Worm (Caenorhabditis elegans) whole organism, L3 larva: ENCODE results near the gene F47E1.4.

ENCODE experiments used
- R02D3.7 ChIP-seq: fragments of 150-350 bp; optimal IDR thresholded peaks from 2 replicates; lab custom pipeline; 2014; ENCODE audit warnings: missing biosample characterization, missing genetic modification characterization
- ZK546.5 ChIP-seq: sonication (generic microtip); optimal IDR thresholded peaks from 2 replicates; lab custom pipeline; 2017; ENCODE audit warnings: missing biosample characterization, missing genetic modification characterization
- ama-1 ChIP-seq: fragments of 150-350 bp; optimal IDR thresholded peaks from 2 replicates; lab custom pipeline; 2018
- ceh-16 ChIP-seq: sonication (generic microtip); optimal IDR thresholded peaks from 2 replicates; lab custom pipeline; 2017; ENCODE audit warnings: missing biosample characterization, missing genetic modification characterization
- ceh-28 ChIP-seq: fragments of 150-350 bp; optimal IDR thresholded peaks from 2 replicates; lab custom pipeline; 2014; ENCODE audit warnings: missing biosample characterization, missing genetic modification reagents, missing genetic modification characterization
- ceh-9 ChIP-seq: sonication (generic microtip); optimal IDR thresholded peaks from 2 replicates; lab custom pipeline; 2018; ENCODE audit warnings: missing biosample characterization, missing genetic modification characterization
- egl-27 ChIP-seq: sonication (generic microtip); optimal IDR thresholded peaks from 4 replicates; lab custom pipeline; 2017; ENCODE audit warnings: missing biosample characterization, missing genetic modification reagents, missing genetic modification characterization
- elt-1 ChIP-seq: fragments of 150-350 bp; optimal IDR thresholded peaks from 2 replicates; lab custom pipeline; 2014; ENCODE audit warnings: missing biosample characterization, missing genetic modification characterization
- elt-3 ChIP-seq, 3 experiments: fragments of 150-350 bp in 1 of 3; sonication (generic microtip) in 2 of 3; optimal IDR thresholded peaks; 2 replicates in 2 of 3; 4 replicates in 1 of 3; lab custom pipeline; 2014 to 2017; ENCODE audit warnings: missing biosample characterization in 3 of 3, missing genetic modification characterization in 3 of 3
- eor-1 ChIP-seq, 2 experiments: fragments of 150-350 bp; optimal IDR thresholded peaks; 2 replicates each; lab custom pipeline; 2014 to 2018; ENCODE audit warnings: missing biosample characterization in 2 of 2, missing genetic modification characterization in 2 of 2
- fkh-10 ChIP-seq: sonication (generic microtip); optimal IDR thresholded peaks from 2 replicates; lab custom pipeline; 2017; ENCODE audit warnings: missing biosample characterization, missing genetic modification reagents, missing genetic modification characterization
- fkh-2 ChIP-seq: fragments of 150-350 bp; optimal IDR thresholded peaks from 2 replicates; lab custom pipeline; 2014; ENCODE audit warnings: missing biosample characterization, missing genetic modification reagents, missing genetic modification characterization
- fos-1 ChIP-seq: fragments of 150-350 bp; optimal IDR thresholded peaks from 2 replicates; lab custom pipeline; 2014; ENCODE audit warnings: missing biosample characterization, missing genetic modification characterization
- hmg-11 ChIP-seq: sonication (generic microtip); optimal IDR thresholded peaks from 2 replicates; lab custom pipeline; 2016; ENCODE audit warnings: missing genetic modification characterization, missing compliant biosample characterization
- jun-1 ChIP-seq: fragments of 150-350 bp; optimal IDR thresholded peaks from 2 replicates; lab custom pipeline; 2014; ENCODE audit warnings: missing biosample characterization, missing genetic modification reagents, missing genetic modification characterization
- lin-15B ChIP-seq: fragments of 150-350 bp; optimal IDR thresholded peaks from 2 replicates; lab custom pipeline; 2014; ENCODE audit warnings: missing biosample characterization, missing genetic modification characterization
- lin-39 ChIP-seq: fragments of 150-350 bp; optimal IDR thresholded peaks from 2 replicates; lab custom pipeline; 2018; ENCODE audit warnings: missing biosample characterization, missing genetic modification reagents, missing genetic modification characterization
- mml-1 ChIP-seq: fragments of 150-350 bp; sonication (generic microtip); optimal IDR thresholded peaks from 3 replicates; lab custom pipeline; 2014; ENCODE audit warnings: missing biosample characterization, missing genetic modification characterization
- nfya-1 ChIP-seq: sonication (generic microtip); optimal IDR thresholded peaks from 2 replicates; lab custom pipeline; 2017; ENCODE audit warnings: missing genetic modification characterization, mild to moderate bottlenecking, missing compliant biosample characterization, antibody characterized with exemption, moderate library complexity; ENCODE audit not compliant: insufficient read depth
- nhr-11 ChIP-seq: fragments of 150-350 bp; optimal IDR thresholded peaks from 2 replicates; lab custom pipeline; 2014; ENCODE audit warnings: missing biosample characterization, missing genetic modification characterization
- nhr-12 ChIP-seq: fragments of 150-350 bp; optimal IDR thresholded peaks from 2 replicates; lab custom pipeline; 2014; ENCODE audit warnings: missing biosample characterization, missing genetic modification characterization
- nhr-23 ChIP-seq: fragments of 150-350 bp; optimal IDR thresholded peaks from 2 replicates; lab custom pipeline; 2014; ENCODE audit warnings: missing biosample characterization, missing genetic modification reagents, missing genetic modification characterization
- nhr-237 ChIP-seq: fragments of 150-350 bp; optimal IDR thresholded peaks from 2 replicates; lab custom pipeline; 2014; ENCODE audit warnings: missing biosample characterization, missing genetic modification characterization
- nhr-25 ChIP-seq: sonication (generic microtip); optimal IDR thresholded peaks from 2 replicates; lab custom pipeline; 2017; ENCODE audit warnings: missing biosample characterization, missing genetic modification characterization
- nhr-28 ChIP-seq: fragments of 150-350 bp; optimal IDR thresholded peaks from 2 replicates; lab custom pipeline; 2014; ENCODE audit warnings: missing biosample characterization, missing genetic modification characterization
- nhr-43 ChIP-seq: sonication (generic microtip); optimal IDR thresholded peaks from 2 replicates; lab custom pipeline; 2016; ENCODE audit warnings: mild to moderate bottlenecking, missing genetic modification characterization, missing compliant biosample characterization; ENCODE audit not compliant: poor library complexity, severe bottlenecking
- nhr-67 ChIP-seq: fragments of 150-350 bp; optimal IDR thresholded peaks from 2 replicates; lab custom pipeline; 2014; ENCODE audit warnings: missing biosample characterization, missing genetic modification characterization
- nhr-76 ChIP-seq: fragments of 150-350 bp; sonication (generic microtip); optimal IDR thresholded peaks from 5 replicates; lab custom pipeline; 2014; ENCODE audit warnings: missing biosample characterization, missing genetic modification characterization
- nhr-77 ChIP-seq: fragments of 150-350 bp; optimal IDR thresholded peaks from 2 replicates; lab custom pipeline; 2014; ENCODE audit warnings: missing biosample characterization, missing genetic modification characterization
- pha-4 ChIP-seq: fragments of 150-350 bp; optimal IDR thresholded peaks from 2 replicates; lab custom pipeline; 2014; ENCODE audit warnings: missing biosample characterization, missing genetic modification reagents, missing genetic modification characterization
- pqm-1 ChIP-seq: fragments of 150-350 bp; optimal IDR thresholded peaks from 2 replicates; lab custom pipeline; 2017; ENCODE audit warnings: missing biosample characterization, missing genetic modification characterization, inconsistent platforms
- sea-2 ChIP-seq: fragments of 150-350 bp; sonication (generic microtip); optimal IDR thresholded peaks from 4 replicates; lab custom pipeline; 2014; ENCODE audit warnings: missing biosample characterization, missing genetic modification reagents, missing genetic modification characterization
- snpc-4 ChIP-seq: fragments of 150-350 bp; optimal IDR thresholded peaks from 2 replicates; lab custom pipeline; 2014; ENCODE audit warnings: missing biosample characterization, missing genetic modification characterization
- tbx-2 ChIP-seq: sonication (generic microtip); optimal IDR thresholded peaks from 2 replicates; lab custom pipeline; 2016; ENCODE audit warnings: mild to moderate bottlenecking, missing genetic modification characterization, missing compliant biosample characterization
- unc-39 ChIP-seq: sonication (generic microtip); optimal IDR thresholded peaks from 4 replicates; lab custom pipeline; 2017; ENCODE audit warnings: missing biosample characterization, missing genetic modification characterization
- unc-62 ChIP-seq: fragments of 150-350 bp; sonication (generic microtip); optimal IDR thresholded peaks from 4 replicates; lab custom pipeline; 2014; ENCODE audit warnings: missing biosample characterization, missing genetic modification reagents, missing genetic modification characterization
- zag-1 ChIP-seq: fragments of 150-350 bp; optimal IDR thresholded peaks from 2 replicates; lab custom pipeline; 2014; ENCODE audit warnings: missing biosample characterization, missing genetic modification characterization
- ztf-11 ChIP-seq: fragments of 150-350 bp; optimal IDR thresholded peaks from 2 replicates; lab custom pipeline; 2014; ENCODE audit warnings: missing biosample characterization, missing genetic modification characterization
- ztf-4 ChIP-seq: fragments of 150-350 bp; optimal IDR thresholded peaks from 2 replicates; lab custom pipeline; 2014; ENCODE audit warnings: missing biosample characterization, missing genetic modification characterization

F47E1.4 gene

ce11 chrX:9105888-9106287 lies 43.3 kb downstream of the F47E1.4 start:
- TF ChIP-seq hmg-11 (tag; lab: Kevin White, UChicago) (no peak), ceh-9 (tag; lab: Kevin White, UChicago) (no peak), snpc-4 (tag; lab: Kevin White, UChicago) (no peak), fkh-2 (tag; lab: Kevin White, UChicago) (no peak), elt-1 (no peak), nhr-23 (tag; lab: Kevin White, UChicago) (no peak), ama-1 (lab: Kevin White, UChicago) (no peak), nhr-76 (tag; lab: Kevin White, UChicago) (no peak)

ce11 chrX:9107866-9108265 lies 45.2 kb downstream of the F47E1.4 start:
- no peak for TF ChIP-seq fkh-2 (tag; lab: Kevin White, UChicago)
- no peak for TF ChIP-seq nhr-67 (tag; lab: Kevin White, UChicago)
- no peak for TF ChIP-seq eor-1 (tag; optimal IDR thresholded peaks at IDR 0.05; lab: Kevin White, UChicago)
- TF ChIP-seq nhr-23 (tag; lab: Kevin White, UChicago): no peak
- no peak for TF ChIP-seq tbx-2 (tag; lab: Kevin White, UChicago)
- no peak for TF ChIP-seq nhr-77 (tag; lab: Kevin White, UChicago)
- TF ChIP-seq egl-27: no peak
- TF ChIP-seq fkh-10 (GFP tag; lab: Kevin White, UChicago): no peak
- no peak for TF ChIP-seq unc-62 (GFP tag; lab: Kevin White, UChicago)
- no peak for TF ChIP-seq ceh-9 (tag; lab: Kevin White, UChicago)
- no peak for TF ChIP-seq snpc-4 (tag; lab: Kevin White, UChicago)
- TF ChIP-seq nhr-25: no peak
- TF ChIP-seq nhr-28 (tag; lab: Kevin White, UChicago): no peak
- no peak for TF ChIP-seq ztf-4 (tag; lab: Kevin White, UChicago)
- no peak for TF ChIP-seq elt-3 (tag; optimal IDR thresholded peaks at IDR 0.05; lab: Kevin White, UChicago)
- TF ChIP-seq ceh-16 (tag; lab: Kevin White, UChicago): no peak

ce11 chrX:9111585-9111984 lies 49.0 kb downstream of the F47E1.4 start:
- TF ChIP-seq ztf-11 (no peak), nhr-25 (peak; percentile 80)

- no peak for TF ChIP-seq R02D3.7 (tag; lab: Kevin White, UChicago)
- no peak for TF ChIP-seq nhr-77 (tag; lab: Kevin White, UChicago)
- no peak for TF ChIP-seq nhr-76 (tag; lab: Kevin White, UChicago)
- no peak for TF ChIP-seq ZK546.5 (tag; lab: Kevin White, UChicago)
- TF ChIP-seq pqm-1: no peak
- no peak for TF ChIP-seq eor-1 (tag; optimal IDR thresholded peaks at IDR 0.05; lab: Kevin White, UChicago)
- TF ChIP-seq elt-3 (tag; optimal IDR thresholded peaks at IDR 0.05; lab: Kevin White, UChicago): no peak
- TF ChIP-seq ztf-11: no peak
- no peak for TF ChIP-seq snpc-4 (tag; lab: Kevin White, UChicago)
- no peak for TF ChIP-seq nhr-43 (tag; lab: Kevin White, UChicago)
- no peak for TF ChIP-seq nhr-12
- TF ChIP-seq unc-62 (GFP tag; lab: Kevin White, UChicago): no peak
- TF ChIP-seq unc-39 (tag; lab: Kevin White, UChicago): no peak
- TF ChIP-seq lin-15B (tag; lab: Kevin White, UChicago): peak; percentile 84
- TF ChIP-seq nhr-25: peak; percentile 23
- TF ChIP-seq nfya-1: peak; percentile 78
- TF ChIP-seq jun-1 (tag; lab: Kevin White, UChicago): no peak
- TF ChIP-seq hmg-11 (tag; lab: Kevin White, UChicago): peak; percentile 42
- TF ChIP-seq nhr-28 (tag; lab: Kevin White, UChicago): no peak
- TF ChIP-seq egl-27: no peak
- no peak for TF ChIP-seq fos-1
- TF ChIP-seq fkh-2 (tag; lab: Kevin White, UChicago): no peak
- TF ChIP-seq ceh-16 (tag; lab: Kevin White, UChicago): no peak
- TF ChIP-seq elt-1: no peak
- TF ChIP-seq sea-2 (GFP tag; lab: Kevin White, UChicago): no peak
- peak; percentile 62 for TF ChIP-seq pha-4
- no peak for TF ChIP-seq nhr-11 (tag; lab: Kevin White, UChicago)
- no peak for TF ChIP-seq zag-1 (tag; lab: Kevin White, UChicago)
- no peak for TF ChIP-seq ceh-28 (tag; lab: Kevin White, UChicago)
- no peak for TF ChIP-seq nhr-237 (tag; lab: Kevin White, UChicago)
- peak; percentile 13 for TF ChIP-seq lin-39 (tag; lab: Kevin White, UChicago)
- no peak for TF ChIP-seq nhr-23 (tag; lab: Kevin White, UChicago)
- no peak for TF ChIP-seq nhr-67 (tag; lab: Kevin White, UChicago)
- no peak for TF ChIP-seq mml-1 (tag; lab: Kevin White, UChicago)
- TF ChIP-seq, all 47 proteins: peak for 6
These were observed 51.2 kb downstream of the F47E1.4 start, which contains the start of gene C25A11.2 for ce11 chrX:9113829-9114228. TSS of gene C25A11.2 (plus strand) at chrX:9114066.
